Worm (Caenorhabditis elegans) whole organism, late embryonic: Measurements from ENCODE around the gene F23H11.5.

ENCODE experiments used
- che-1 ChIP-seq: sonication (generic microtip); optimal IDR thresholded peaks from 2 replicates; lab custom pipeline; 2016; ENCODE audit warnings: mild to moderate bottlenecking, missing genetic modification characterization, missing compliant biosample characterization
- hlh-6 ChIP-seq: sonication (generic microtip); optimal IDR thresholded peaks from 2 replicates; lab custom pipeline; 2016; ENCODE audit warnings: missing genotype, missing genetic modification characterization, missing compliant biosample characterization
- pag-3 ChIP-seq: sonication (generic microtip); optimal IDR thresholded peaks from 2 replicates; lab custom pipeline; 2016; ENCODE audit warnings: missing compliant biosample characterization, missing genetic modification characterization, borderline replicate concordance
- unc-55 ChIP-seq: sonication (generic microtip); optimal IDR thresholded peaks from 2 replicates; lab custom pipeline; 2017; ENCODE audit warnings: missing biosample characterization, missing genetic modification reagents, missing genetic modification characterization

DNA sequence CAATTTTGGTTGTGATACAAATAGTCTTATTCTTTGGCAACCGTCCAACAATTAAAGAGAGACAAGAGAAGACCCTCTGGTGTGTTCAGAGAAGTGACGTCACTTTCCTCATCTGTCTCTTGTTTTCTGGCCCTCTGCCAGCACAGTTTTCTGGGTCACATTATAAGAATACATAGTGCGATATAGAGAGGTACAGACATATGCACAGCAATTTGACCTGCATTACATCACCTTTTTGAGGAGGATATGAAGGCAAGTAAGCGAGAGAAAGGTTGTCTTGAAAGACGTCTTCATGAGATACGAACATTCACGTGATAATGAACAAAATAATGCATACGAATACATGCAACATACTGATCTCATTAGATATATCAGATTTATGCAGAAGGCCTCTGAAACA is 39.8 kb downstream of the F23H11.5 start:
- no peak for TF ChIP-seq che-1 (tag; lab: Kevin White, UChicago)
- TF ChIP-seq unc-55 (GFP tag; lab: Kevin White, UChicago): no peak
- TF ChIP-seq pag-3 (tag; lab: Kevin White, UChicago): no peak
- no peak for TF ChIP-seq hlh-6 (tag; lab: Kevin White, UChicago)
